Fruit fly (Drosophila melanogaster) whole organism, prepupa: ENCODE data around the gene CG34461.

Experiments
- CG6792 ChIP-seq: fragments of 200-800 bp; sonication (Bioruptor generic); optimal IDR thresholded peaks from 3 replicates; lab custom pipeline; 2016; ENCODE audit warnings: missing biosample characterization, missing genetic modification characterization
- Hr4 ChIP-seq: fragments of 200-800 bp; sonication (Bioruptor generic); optimal IDR thresholded peaks from 3 replicates; lab custom pipeline; 2016; ENCODE audit warnings: missing biosample characterization, missing genetic modification characterization
- dac ChIP-seq: fragments of 200-800 bp; sonication (Bioruptor generic); optimal IDR thresholded peaks from 2 replicates; lab custom pipeline; 2017; ENCODE audit warnings: missing biosample characterization, mild to moderate bottlenecking, missing genetic modification characterization

dm6 chr3L:8314788-8315140 is 10.9 kb upstream of the CG34461 start:
- TF ChIP-seq Hr4 (GFP tag; lab: Kevin White, UChicago) = peak; percentile 55
- no peak for TF ChIP-seq dac
- no peak for TF ChIP-seq CG6792 (GFP tag; lab: Kevin White, UChicago)
